Worm (Caenorhabditis elegans): Measurements from ENCODE around the gene T28D9.1.

Gene T28D9.1

DNA sequence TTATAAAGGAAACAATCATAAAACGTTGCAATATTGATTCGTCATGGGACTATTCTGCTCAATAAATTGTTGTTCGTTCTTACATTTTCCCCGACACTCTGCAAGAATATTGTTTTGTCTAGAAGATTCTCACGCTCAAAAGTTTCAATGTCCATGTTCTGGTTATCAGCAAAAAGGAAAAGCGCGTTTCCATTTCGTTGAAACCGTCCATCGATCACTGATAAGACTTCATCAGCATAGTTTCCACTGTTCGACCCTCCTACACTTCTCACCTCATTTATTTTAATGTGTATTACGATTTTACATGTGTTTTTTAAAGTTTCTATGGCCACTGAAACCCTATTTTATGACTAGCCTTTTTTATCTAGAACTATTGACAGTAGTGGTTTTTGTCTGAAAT, 27.9 kb downstream of the T28D9.1 start:
- no peak for TF ChIP-seq daf-12 (tag; optimal IDR thresholded peaks at IDR 0.05)
- peak; percentile 91 for TF ChIP-seq pqm-1 (tag; optimal IDR thresholded peaks at IDR 0.05)
- no peak for TF ChIP-seq egl-5 (tag; optimal IDR thresholded peaks at IDR 0.05)
- peak; percentile 89 for TF ChIP-seq elt-2 (tag; optimal IDR thresholded peaks at IDR 0.05)
- TF ChIP-seq mml-1 (tag; optimal IDR thresholded peaks at IDR 0.05), result no peak
- no peak for TF ChIP-seq pha-4 (tag; optimal IDR thresholded peaks at IDR 0.05)

DNA sequence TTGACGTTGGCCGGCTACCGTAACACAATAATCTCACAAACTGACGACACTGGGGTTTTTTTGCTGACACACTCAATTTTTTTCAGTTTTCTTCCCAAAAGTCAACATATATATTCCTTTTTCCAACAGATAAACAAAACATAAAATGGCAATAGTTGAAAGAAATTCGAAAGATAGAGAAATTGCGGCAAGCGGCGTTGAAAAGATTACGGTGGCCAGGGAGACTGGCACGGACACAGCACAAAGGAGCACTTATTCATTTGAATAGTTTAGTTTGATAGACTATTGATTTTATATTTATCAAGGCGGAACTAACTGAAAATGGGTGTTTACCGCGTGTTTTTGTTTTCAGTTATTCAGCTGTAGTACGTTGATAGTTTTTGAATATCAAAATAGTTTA, 29.1 kb downstream of the T28D9.1 start, which contains the start of gene toe-2:
Gene toe-2, minus strand, starts transcription at position 70 of the 400 bp plus-strand sequence.
- TF ChIP-seq elt-2 (tag; optimal IDR thresholded peaks at IDR 0.05) (peak; percentile 55), fkh-2 (tag; optimal IDR thresholded peaks at IDR 0.05) (no peak), pqm-1 (tag; optimal IDR thresholded peaks at IDR 0.05) (peak; percentile 18)

DNA sequence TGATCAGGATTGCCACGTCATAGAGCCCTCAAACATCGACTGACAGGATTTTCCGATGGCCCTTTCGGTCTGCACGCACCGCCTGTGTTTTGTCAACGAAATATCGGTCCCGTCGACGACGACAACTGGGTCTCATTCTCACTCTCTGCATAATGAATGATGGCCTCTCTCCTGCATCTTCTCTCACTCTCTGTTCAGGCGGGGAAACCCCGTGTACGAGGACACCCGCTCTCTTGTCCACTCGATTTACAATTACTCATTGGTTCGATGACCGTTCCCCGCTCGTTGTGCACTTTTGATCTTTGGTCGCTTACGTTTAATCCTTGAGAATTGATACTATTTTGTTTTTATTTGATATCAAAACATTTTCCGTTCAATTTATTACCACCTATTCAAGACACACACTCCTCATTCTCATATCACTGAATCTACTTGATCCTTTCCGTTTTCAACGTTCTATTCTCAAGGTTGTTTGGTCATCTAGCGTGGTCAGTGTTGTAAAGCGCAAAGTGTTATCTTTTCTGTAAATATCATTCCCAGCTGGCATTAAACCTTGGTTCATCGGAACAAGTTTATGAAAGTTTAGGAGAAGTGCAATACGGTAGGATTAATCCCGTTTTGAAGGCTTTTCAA, 30.5 kb downstream of the T28D9.1 start:
- TF ChIP-seq nhr-25 (tag; optimal IDR thresholded peaks at IDR 0.05), result peak; percentile 65
- TF ChIP-seq lin-39 (tag; optimal IDR thresholded peaks at IDR 0.05), result peak; percentile 30
- TF ChIP-seq nhr-11 (tag; optimal IDR thresholded peaks at IDR 0.05), result no peak
- TF ChIP-seq nhr-43 (tag; optimal IDR thresholded peaks at IDR 0.05; ENCODE audit: poor library complexity, severe bottlenecking), result peak; percentile 19
- peak; percentile 25 for TF ChIP-seq pqm-1 (tag; optimal IDR thresholded peaks at IDR 0.05)

DNA sequence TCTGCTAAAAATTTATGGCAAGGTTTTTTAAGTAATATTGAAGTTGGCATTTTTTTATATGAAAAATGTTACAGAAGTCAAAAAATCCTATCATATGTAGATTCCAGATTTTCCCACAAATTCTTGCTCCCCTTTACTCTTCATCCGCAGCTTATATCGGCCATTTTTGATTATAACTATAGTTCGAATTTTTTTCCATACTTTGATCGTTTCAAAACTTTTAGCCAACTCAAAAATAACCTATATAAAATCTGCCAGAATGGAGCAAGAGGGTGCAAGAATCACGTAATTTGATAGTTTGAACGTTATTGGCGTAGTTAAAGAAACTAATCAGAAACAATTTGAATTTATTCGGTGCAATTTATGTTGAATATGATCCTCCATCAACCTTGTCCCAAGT, 31.7 kb downstream of the T28D9.1 start:
- TF ChIP-seq unc-39 (tag; optimal IDR thresholded peaks at IDR 0.05) (no peak), nfya-1 (tag; optimal IDR thresholded peaks at IDR 0.05; ENCODE audit: insufficient read depth) (no peak), ama-1 (optimal IDR thresholded peaks at IDR 0.05) (no peak), elt-1 (tag; optimal IDR thresholded peaks at IDR 0.05) (no peak)

DNA sequence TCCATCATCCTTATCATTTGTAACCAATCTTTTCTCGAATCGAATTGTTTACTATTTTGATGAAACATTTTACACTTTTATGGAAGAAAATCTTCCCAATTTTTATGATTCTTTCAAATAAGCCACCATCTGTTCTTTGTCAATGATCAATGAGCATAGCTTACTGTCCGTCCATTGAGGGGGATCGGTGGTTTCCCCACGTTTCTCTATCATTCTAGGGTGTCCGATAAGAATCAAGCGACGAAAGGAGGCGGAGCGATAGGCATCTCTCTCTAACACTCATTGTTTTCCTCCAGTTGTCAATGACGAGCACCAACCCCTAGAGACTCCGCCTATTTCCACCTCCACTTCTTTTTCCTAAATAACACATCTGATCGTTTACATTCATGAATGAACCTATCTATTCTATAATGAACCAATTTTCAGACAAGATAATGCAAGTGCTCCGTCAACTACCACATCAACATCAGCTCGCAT, 32.3 kb downstream of the T28D9.1 start, which contains the start of gene C56E6.2:
Gene C56E6.2, plus strand, starts transcription at position 427 of the 477 bp plus-strand sequence.
- TF ChIP-seq lsy-12 (tag; optimal IDR thresholded peaks at IDR 0.05) (no peak), lin-39 (tag; optimal IDR thresholded peaks at IDR 0.05) (no peak), elt-2 (tag; optimal IDR thresholded peaks at IDR 0.05) (peak; percentile 57), pqm-1 (tag; optimal IDR thresholded peaks at IDR 0.05) (peak; percentile 28), elt-3 (tag; optimal IDR thresholded peaks at IDR 0.05) (no peak), nhr-25 (tag; optimal IDR thresholded peaks at IDR 0.05) (no peak), lin-15B (tag; optimal IDR thresholded peaks at IDR 0.05) (no peak), hmg-11 (tag; optimal IDR thresholded peaks at IDR 0.05) (no peak), fkh-2 (tag; optimal IDR thresholded peaks at IDR 0.05) (no peak), ztf-11 (tag; optimal IDR thresholded peaks at IDR 0.05) (no peak), ceh-16 (tag; optimal IDR thresholded peaks at IDR 0.05) (no peak), aly-2 (tag; optimal IDR thresholded peaks at IDR 0.05) (no peak), egl-27 (tag; optimal IDR thresholded peaks at IDR 0.05) (no peak)

DNA sequence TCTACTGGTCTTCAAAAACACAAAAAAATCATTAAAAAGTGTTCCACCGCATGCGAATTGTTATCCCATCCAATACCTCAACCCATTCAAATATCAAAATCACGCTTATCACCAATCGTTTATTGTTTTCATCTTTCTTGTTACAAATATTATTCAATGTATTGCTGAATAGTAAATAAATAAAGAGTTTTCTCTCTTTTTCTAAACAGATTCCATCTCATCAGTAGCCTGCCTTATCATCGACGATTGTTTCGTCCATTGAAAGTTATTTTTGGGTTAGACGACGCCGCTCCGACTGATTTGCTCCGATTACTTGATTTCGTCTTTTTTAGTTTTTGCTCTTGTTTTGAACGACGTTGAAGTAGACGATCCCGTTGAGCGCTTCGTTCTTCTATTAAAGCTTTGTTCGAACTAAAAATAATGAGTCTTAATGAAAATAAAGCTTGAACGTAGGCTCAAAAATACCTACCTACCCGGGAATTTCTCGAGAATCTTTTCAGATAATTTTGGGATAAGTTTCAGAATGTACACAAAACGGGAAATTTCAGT, 34.0 kb downstream of the T28D9.1 start:
- TF ChIP-seq pha-4 (tag; optimal IDR thresholded peaks at IDR 0.05) (peak; percentile 1), ama-1 (optimal IDR thresholded peaks at IDR 0.05) (peak; percentile 67), elt-2 (tag; optimal IDR thresholded peaks at IDR 0.05) (peak; percentile 1), pqm-1 (tag; optimal IDR thresholded peaks at IDR 0.05) (no peak), zag-1 (tag; optimal IDR thresholded peaks at IDR 0.05) (no peak), ceh-28 (tag; optimal IDR thresholded peaks at IDR 0.05) (peak; percentile 30)

DNA sequence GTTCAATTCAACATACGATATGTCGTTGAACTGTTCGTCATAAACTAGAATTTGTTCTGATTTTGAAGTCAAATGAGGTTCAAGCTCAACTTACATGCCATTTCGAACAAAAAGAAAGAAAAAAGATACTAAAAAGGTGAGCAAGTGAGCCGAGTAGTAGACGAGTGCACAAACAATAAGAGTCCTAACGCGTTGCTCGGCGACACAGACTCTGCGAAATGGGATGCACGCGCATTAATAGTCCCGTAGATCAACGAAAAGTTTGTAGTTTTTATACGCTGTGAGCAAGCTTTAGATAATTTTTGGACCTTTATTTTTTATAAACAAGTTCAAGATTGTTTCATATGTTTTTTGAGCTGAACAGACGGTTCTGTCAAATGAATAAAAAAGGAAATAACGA, 36.4 kb downstream of the T28D9.1 start, which contains the start of gene C56E6.4:
Gene C56E6.4, minus strand, starts transcription at position 101 of the 400 bp plus-strand sequence.
- no peak for TF ChIP-seq pqm-1 (tag; optimal IDR thresholded peaks at IDR 0.05)
- no peak for TF ChIP-seq eor-1 (tag; optimal IDR thresholded peaks at IDR 0.05)
- no peak for TF ChIP-seq jun-1 (tag; optimal IDR thresholded peaks at IDR 0.05)
- TF ChIP-seq nhr-67 (tag; optimal IDR thresholded peaks at IDR 0.05), result no peak
- TF ChIP-seq nhr-237 (tag; optimal IDR thresholded peaks at IDR 0.05), result no peak
- TF ChIP-seq tbx-2 (tag; optimal IDR thresholded peaks at IDR 0.05), result no peak
- no peak for TF ChIP-seq fos-1 (tag; optimal IDR thresholded peaks at IDR 0.05)
- TF ChIP-seq unc-39 (tag; optimal IDR thresholded peaks at IDR 0.05), result no peak
- TF ChIP-seq ceh-28 (tag; optimal IDR thresholded peaks at IDR 0.05), result no peak
- no peak for TF ChIP-seq ceh-16 (tag; optimal IDR thresholded peaks at IDR 0.05)
- TF ChIP-seq egl-5 (tag; optimal IDR thresholded peaks at IDR 0.05), result no peak
- no peak for TF ChIP-seq nfya-1 (tag; optimal IDR thresholded peaks at IDR 0.05; ENCODE audit: insufficient read depth)
- no peak for TF ChIP-seq R02D3.7 (tag; optimal IDR thresholded peaks at IDR 0.05)
- no peak for TF ChIP-seq ceh-82 (tag; optimal IDR thresholded peaks at IDR 0.05)
- no peak for TF ChIP-seq elt-2 (tag; optimal IDR thresholded peaks at IDR 0.05)
- TF ChIP-seq ama-1 (optimal IDR thresholded peaks at IDR 0.05), result no peak
- TF ChIP-seq ZK546.5 (tag; optimal IDR thresholded peaks at IDR 0.05), result no peak
- no peak for TF ChIP-seq skn-1 (tag; optimal IDR thresholded peaks at IDR 0.05)
- TF ChIP-seq ztf-4 (tag; optimal IDR thresholded peaks at IDR 0.05), result no peak
- no peak for TF ChIP-seq nhr-77 (tag; optimal IDR thresholded peaks at IDR 0.05)

Data from whole organism, L3 larva.